Fruit fly (Drosophila melanogaster) S2 (cell line): Measurements from ENCODE around the gene sov.

ENCODE experiments used
- CG8478 ChIP-seq: fragments of >200 bp; optimal IDR thresholded peaks from 2 replicates; lab custom pipeline; 2018
- CTCF ChIP-seq, 2 experiments: fragments of >200 bp; optimal IDR thresholded peaks; 2 replicates each; lab custom pipeline; 2018

dm6 chrX:6759184-6759965, 3.3 kb downstream of the sov start:
- TF ChIP-seq CTCF (optimal IDR thresholded peaks at IDR 0.05; lab: Kevin White, UChicago) (no peak), CG8478 (lab: Kevin White, UChicago) (no peak)
